Fruit fly (Drosophila melanogaster) S2 (cell line): Measurements from ENCODE around the gene JhI-21.

Experiments used
- CG8478 ChIP-seq: fragments of >200 bp; optimal IDR thresholded peaks from 2 replicates; lab custom pipeline; 2018
- CTCF ChIP-seq, 2 experiments: fragments of >200 bp; optimal IDR thresholded peaks; 2 replicates each; lab custom pipeline; 2018

DNA sequence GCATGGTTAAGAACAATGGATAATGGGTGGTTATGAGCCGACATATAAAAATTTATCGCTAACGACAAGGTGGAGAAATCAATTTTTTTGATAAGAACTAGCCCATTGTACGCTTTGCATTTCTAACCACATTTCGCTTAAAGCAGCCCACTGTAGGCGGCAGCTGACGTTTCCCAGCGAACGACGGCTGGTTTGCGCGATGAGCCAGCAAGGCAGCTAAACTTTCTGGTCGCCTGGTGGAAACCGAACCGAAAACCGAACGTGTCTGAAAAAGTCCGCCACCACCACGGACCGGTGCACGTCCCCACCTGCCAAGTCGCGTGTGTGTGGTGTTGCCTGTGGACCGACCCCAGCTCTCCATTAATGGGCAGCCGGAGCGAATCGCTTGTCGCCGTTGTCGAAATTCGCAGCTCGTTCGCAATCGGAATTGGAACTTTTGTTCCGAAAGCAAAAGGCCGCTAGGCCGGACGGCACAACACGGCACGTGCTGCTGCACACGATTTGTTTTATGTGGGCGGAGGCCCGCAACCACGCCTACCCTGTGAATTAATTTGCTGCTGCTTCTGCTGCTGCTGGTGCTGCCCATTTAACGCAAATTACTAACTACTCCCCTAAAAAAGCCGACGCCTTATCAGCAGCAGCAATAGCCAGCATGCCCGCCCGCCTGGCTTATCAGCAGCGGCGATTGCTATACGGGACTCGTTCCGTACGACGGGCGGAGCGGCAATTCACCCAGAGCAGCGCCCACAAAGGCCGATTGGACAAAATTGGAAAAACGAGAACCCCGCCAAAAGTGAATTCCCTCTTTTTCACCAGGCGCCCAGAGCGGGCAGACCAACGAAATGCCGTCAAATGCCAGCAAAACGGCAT lies 52.7 kb downstream of the JhI-21 start:
- TF ChIP-seq CG8478 (lab: Kevin White, UChicago) (no peak), CTCF (optimal IDR thresholded peaks at IDR 0.05; lab: Kevin White, UChicago) (no peak)
